Fruit fly (Drosophila melanogaster) whole organism, embryonic: ENCODE results near the gene IleRS-m.
A peak's percentile ranks its signal among the peaks of the same experiment; 100 is the strongest.

Source experiments
- ATbp ChIP-seq: fragments of 200-800 bp; sonication (Bioruptor generic); optimal IDR thresholded peaks from 2 replicates; lab custom pipeline; 2017; ENCODE audit warnings: missing biosample characterization, mild to moderate bottlenecking, missing genetic modification characterization, missing genetic modification reagents
- BtbVII ChIP-seq: fragments of 200-800 bp; sonication (Bioruptor generic); optimal IDR thresholded peaks from 3 replicates; lab custom pipeline; 2017; ENCODE audit warnings: missing biosample characterization, mild to moderate bottlenecking, missing genetic modification characterization
- C15 ChIP-seq: fragments of 200-800 bp; sonication (Bioruptor generic); IDR thresholded peaks from 3 replicates; pipeline ENCODE4 v1.3.6; 2022; ENCODE audit warnings: missing biosample characterization, missing genetic modification characterization
- CG11504 ChIP-seq: fragments of 200-800 bp; sonication (Bioruptor generic); optimal IDR thresholded peaks from 3 replicates; lab custom pipeline; 2019; ENCODE audit warnings: missing biosample characterization, mild to moderate bottlenecking, missing genetic modification characterization, moderate library complexity
- CG1233 ChIP-seq: fragments of 200-800 bp; sonication (Bioruptor generic); optimal IDR thresholded peaks from 4 replicates; lab custom pipeline; 2018; ENCODE audit warnings: missing biosample characterization, mild to moderate bottlenecking, missing genetic modification characterization
- CG12942 ChIP-seq: fragments of 200-800 bp; sonication (Bioruptor generic); optimal IDR thresholded peaks from 3 replicates; lab custom pipeline; 2016; ENCODE audit warnings: missing biosample characterization, missing genetic modification characterization
- CG17568 ChIP-seq: fragments of 200-800 bp; sonication (Bioruptor generic); optimal IDR thresholded peaks from 2 replicates; lab custom pipeline; 2018; ENCODE audit warnings: missing biosample characterization, mild to moderate bottlenecking, missing genetic modification characterization, moderate library complexity
- CG1792 ChIP-seq: fragments of 200-800 bp; sonication (Bioruptor generic); optimal IDR thresholded peaks from 2 replicates; lab custom pipeline; 2016; ENCODE audit warnings: missing biosample characterization, missing genetic modification characterization
- CG18476 ChIP-seq: fragments of 200-800 bp; sonication (Bioruptor generic); optimal IDR thresholded peaks from 2 replicates; lab custom pipeline; 2016; ENCODE audit warnings: missing biosample characterization, mild to moderate bottlenecking, missing genetic modification characterization
- CG18619 ChIP-seq: fragments of 200-800 bp; sonication (Bioruptor generic); optimal IDR thresholded peaks from 3 replicates; lab custom pipeline; 2017; ENCODE audit warnings: missing biosample characterization, mild to moderate bottlenecking, missing genetic modification characterization
- CG2199 ChIP-seq: fragments of 200-800 bp; sonication (Bioruptor generic); IDR thresholded peaks from 3 replicates; pipeline ENCODE4 v1.3.6; 2022; ENCODE audit warnings: missing biosample characterization, missing genetic modification characterization
- CG30403 ChIP-seq: fragments of 200-800 bp; sonication (Bioruptor generic); optimal IDR thresholded peaks from 3 replicates; lab custom pipeline; 2016; ENCODE audit warnings: missing biosample characterization, missing genetic modification characterization
- CG32767 ChIP-seq: fragments of 200-800 bp; sonication (Bioruptor generic); IDR thresholded peaks from 2 replicates; pipeline ENCODE4 v1.3.6; 2022; ENCODE audit warnings: missing biosample characterization, missing genetic modification characterization
- CG32772 ChIP-seq: fragments of 200-800 bp; sonication (Bioruptor generic); IDR thresholded peaks from 2 replicates; pipeline ENCODE4 v1.3.6; 2022; ENCODE audit warnings: missing biosample characterization, missing genetic modification characterization
- CG3838 ChIP-seq: fragments of 200-800 bp; sonication (Bioruptor generic); optimal IDR thresholded peaks from 3 replicates; lab custom pipeline; 2016; ENCODE audit warnings: missing biosample characterization, missing genetic modification characterization
- CG4282 ChIP-seq: fragments of 200-800 bp; sonication (Bioruptor generic); optimal IDR thresholded peaks from 2 replicates; lab custom pipeline; 2016; ENCODE audit warnings: missing biosample characterization, missing genetic modification characterization
- CG4820 ChIP-seq: fragments of 200-800 bp; sonication (Bioruptor generic); optimal IDR thresholded peaks from 3 replicates; lab custom pipeline; 2016; ENCODE audit warnings: missing biosample characterization, missing genetic modification characterization
- CG5180 ChIP-seq: fragments of 200-800 bp; sonication (Bioruptor generic); optimal IDR thresholded peaks from 3 replicates; lab custom pipeline; 2017; ENCODE audit warnings: missing biosample characterization, missing genetic modification characterization, mild to moderate bottlenecking, moderate library complexity, missing genetic modification reagents
- CG5953 ChIP-seq: fragments of 200-800 bp; sonication (Bioruptor generic); IDR thresholded peaks from 2 replicates; pipeline ENCODE4 v1.3.6; 2022; ENCODE audit warnings: missing biosample characterization, missing genetic modification characterization
- CG6683 ChIP-seq: fragments of 200-800 bp; sonication (Bioruptor generic); optimal IDR thresholded peaks from 2 replicates; lab custom pipeline; 2017; ENCODE audit warnings: missing biosample characterization, mild to moderate bottlenecking, missing genetic modification characterization, missing genetic modification reagents
- CG7556 ChIP-seq: fragments of 200-800 bp; sonication (Bioruptor generic); optimal IDR thresholded peaks from 2 replicates; lab custom pipeline; 2017; ENCODE audit warnings: missing biosample characterization, mild to moderate bottlenecking, missing genetic modification characterization
- CG7745 ChIP-seq: fragments of 200-800 bp; sonication (Bioruptor generic); optimal IDR thresholded peaks from 2 replicates; lab custom pipeline; 2018; ENCODE audit warnings: missing biosample characterization, mild to moderate bottlenecking, missing genetic modification characterization, moderate library complexity
- CG8765 ChIP-seq: fragments of 200-800 bp; sonication (Bioruptor generic); IDR thresholded peaks from 2 replicates; pipeline ENCODE4 v1.3.6; 2022; ENCODE audit warnings: missing biosample characterization, missing genetic modification characterization
- CG8944 ChIP-seq: fragments of 200-800 bp; sonication (Bioruptor generic); optimal IDR thresholded peaks from 3 replicates; lab custom pipeline; 2016; ENCODE audit warnings: missing biosample characterization, missing genetic modification characterization
- CG9876 ChIP-seq: fragments of 200-800 bp; sonication (Bioruptor generic); optimal IDR thresholded peaks from 2 replicates; lab custom pipeline; 2016; ENCODE audit warnings: missing biosample characterization, missing genetic modification characterization
- CkIIα-i1 ChIP-seq: fragments of 200-800 bp; sonication (Bioruptor generic); IDR thresholded peaks from 2 replicates; pipeline ENCODE4 v1.3.6; 2022; ENCODE audit warnings: missing biosample characterization, missing genetic modification characterization
- Dek ChIP-seq: fragments of 200-800 bp; sonication (Bioruptor generic); optimal IDR thresholded peaks from 3 replicates; lab custom pipeline; 2019; ENCODE audit warnings: missing biosample characterization, mild to moderate bottlenecking, missing genetic modification characterization, moderate library complexity
- Hmx ChIP-seq: fragments of 200-800 bp; sonication (Bioruptor generic); optimal IDR thresholded peaks from 2 replicates; lab custom pipeline; 2016; ENCODE audit warnings: missing biosample characterization, missing genetic modification characterization
- Mes4 ChIP-seq: fragments of 200-800 bp; sonication (Bioruptor generic); optimal IDR thresholded peaks from 2 replicates; lab custom pipeline; 2016; ENCODE audit warnings: missing biosample characterization, missing genetic modification characterization
- Nf-YA ChIP-seq: fragments of 200-800 bp; sonication (Bioruptor generic); IDR thresholded peaks from 2 replicates; pipeline ENCODE4 v1.3.6; 2022; ENCODE audit warnings: missing biosample characterization, missing genetic modification characterization
- NfI ChIP-seq: fragments of 200-800 bp; sonication (Bioruptor generic); optimal IDR thresholded peaks from 3 replicates; lab custom pipeline; 2018; ENCODE audit warnings: missing biosample characterization, mild to moderate bottlenecking, missing genetic modification characterization, moderate library complexity
- Oaz ChIP-seq: fragments of 200-800 bp; sonication (Bioruptor generic); IDR thresholded peaks from 2 replicates; pipeline ENCODE4 v1.3.6; 2022; ENCODE audit warnings: missing biosample characterization, missing genetic modification characterization
- Sox100B ChIP-seq: fragments of 200-800 bp; sonication (Bioruptor generic); optimal IDR thresholded peaks from 3 replicates; lab custom pipeline; 2018; ENCODE audit warnings: missing biosample characterization, mild to moderate bottlenecking, missing genetic modification characterization
- YL-1 ChIP-seq: fragments of 200-800 bp; sonication (Bioruptor generic); optimal IDR thresholded peaks from 3 replicates; lab custom pipeline; 2017; ENCODE audit warnings: missing biosample characterization, mild to moderate bottlenecking, missing genetic modification characterization
- abd-A ChIP-seq: fragments of 200-800 bp; sonication (Bioruptor generic); optimal IDR thresholded peaks from 3 replicates; lab custom pipeline; 2019; ENCODE audit warnings: missing biosample characterization, mild to moderate bottlenecking, missing genetic modification characterization, moderate library complexity
- caup ChIP-seq: fragments of 200-800 bp; sonication (Bioruptor generic); optimal IDR thresholded peaks from 3 replicates; lab custom pipeline; 2017; ENCODE audit warnings: missing biosample characterization, mild to moderate bottlenecking, missing genetic modification characterization, moderate library complexity; ENCODE audit not compliant: severe bottlenecking
- corto ChIP-seq: fragments of 200-800 bp; sonication (Bioruptor generic); optimal IDR thresholded peaks from 2 replicates; lab custom pipeline; 2016; ENCODE audit warnings: missing biosample characterization, mild to moderate bottlenecking, missing genetic modification characterization, moderate library complexity
- da ChIP-seq: fragments of 200-800 bp; sonication (Bioruptor generic); optimal IDR thresholded peaks from 2 replicates; lab custom pipeline; 2016; ENCODE audit warnings: missing biosample characterization, missing genetic modification characterization
- disco-r ChIP-seq: fragments of 200-800 bp; sonication (Bioruptor generic); optimal IDR thresholded peaks from 2 replicates; lab custom pipeline; 2016; ENCODE audit warnings: missing biosample characterization, missing genetic modification characterization
- fd64A ChIP-seq: fragments of 200-800 bp; sonication (Bioruptor generic); optimal IDR thresholded peaks from 3 replicates; lab custom pipeline; 2018; ENCODE audit warnings: missing biosample characterization, mild to moderate bottlenecking, missing genetic modification characterization
- p53 ChIP-seq: fragments of 200-800 bp; sonication (Bioruptor generic); optimal IDR thresholded peaks from 2 replicates; lab custom pipeline; 2016; ENCODE audit warnings: missing biosample characterization, missing genetic modification characterization
- pita ChIP-seq: fragments of 200-800 bp; sonication (Bioruptor generic); optimal IDR thresholded peaks from 2 replicates; lab custom pipeline; 2017; ENCODE audit warnings: missing biosample characterization, mild to moderate bottlenecking, missing genetic modification characterization
- pnt ChIP-seq: fragments of 200-800 bp; sonication (Bioruptor generic); optimal IDR thresholded peaks from 3 replicates; lab custom pipeline; 2016; ENCODE audit warnings: missing biosample characterization, missing genetic modification characterization
- pzg ChIP-seq: fragments of 200-800 bp; sonication (Bioruptor generic); optimal IDR thresholded peaks from 3 replicates; lab custom pipeline; 2018; ENCODE audit warnings: missing biosample characterization, mild to moderate bottlenecking, missing genetic modification characterization, moderate library complexity
- sens ChIP-seq: fragments of 200-800 bp; sonication (Bioruptor generic); peaks from one replicate; lab custom pipeline; 2016; ENCODE audit warnings: missing biosample characterization, missing genetic modification characterization
- shn ChIP-seq: fragments of 200-800 bp; sonication (Bioruptor generic); optimal IDR thresholded peaks from 3 replicates; lab custom pipeline; 2016; ENCODE audit warnings: missing biosample characterization, missing genetic modification characterization
- sisA ChIP-seq: fragments of 200-800 bp; sonication (Bioruptor generic); IDR thresholded peaks from 2 replicates; pipeline ENCODE4 v1.3.6; 2022; ENCODE audit warnings: missing biosample characterization, missing genetic modification characterization
- slou ChIP-seq: fragments of 200-800 bp; sonication (Bioruptor generic); optimal IDR thresholded peaks from 3 replicates; lab custom pipeline; 2016; ENCODE audit warnings: missing biosample characterization, missing genetic modification characterization
- sr ChIP-seq: fragments of 200-800 bp; sonication (Bioruptor generic); IDR thresholded peaks from 3 replicates; pipeline ENCODE4 v1.3.6; 2022; ENCODE audit warnings: missing biosample characterization, missing genetic modification characterization
- tgo ChIP-seq: fragments of 200-800 bp; sonication (Bioruptor generic); IDR thresholded peaks from 3 replicates; pipeline ENCODE4 v1.3.6; 2022; ENCODE audit warnings: missing biosample characterization, missing genetic modification characterization
- tin ChIP-seq: fragments of 200-800 bp; sonication (Bioruptor generic); optimal IDR thresholded peaks from 3 replicates; lab custom pipeline; 2016; ENCODE audit warnings: missing biosample characterization, missing genetic modification characterization
- zf30C ChIP-seq: fragments of 200-800 bp; sonication (Bioruptor generic); optimal IDR thresholded peaks from 3 replicates; lab custom pipeline; 2018; ENCODE audit warnings: missing biosample characterization, mild to moderate bottlenecking, missing genetic modification characterization

Gene IleRS-m

dm6 chr3L:16054095-16054494, 46.0 kb upstream of the IleRS-m start (continued):
- TF ChIP-seq CG32772 (GFP tag; lab: Robert Waterston, UW) (no peak), zf30C (no peak), disco-r (GFP tag; lab: Kevin White, UChicago) (no peak), CG2199 (GFP tag; lab: Robert Waterston, UW) (no peak), slou (no peak), tgo (GFP tag; lab: Robert Waterston, UW) (peak; percentile 32; the same call in 1 of the 3 replicates), CG7745 (tag; lab: Kevin White, UChicago) (no peak), CG30403 (GFP tag; lab: Kevin White, UChicago) (peak; percentile 50), BtbVII (GFP tag; lab: Kevin White, UChicago) (peak; percentile 45), sens (GFP tag; lab: Kevin White, UChicago) (peak; percentile 75), caup (GFP tag; lab: Kevin White, UChicago) (peak; percentile 13), Sox100B (peak; percentile 53), CG8765 (no peak), sr (GFP tag; lab: Robert Waterston, UW) (no peak), CG18619 (GFP tag; lab: Kevin White, UChicago) (peak; percentile 42), p53 (GFP tag; lab: Kevin White, UChicago) (no peak), pnt (no peak), NfI (peak; percentile 19), CG8944 (GFP tag; lab: Kevin White, UChicago) (no peak), pita (no peak), CG5180 (peak; percentile 17), Hmx (GFP tag; lab: Kevin White, UChicago) (no peak), Dek (no peak), CG1233 (no peak), CG18476 (GFP tag; lab: Kevin White, UChicago) (no peak), Mes4 (no peak), sisA (no peak; the same call in 1 of the 2 replicates), CG32767 (GFP tag; lab: Robert Waterston, UW) (0 out of 2 replicates have a peak, but pooled peaks have one; percentile 29), Oaz (GFP tag; lab: Robert Waterston, UW) (no peak), abd-A (tag; lab: Kevin White, UChicago) (no peak), pzg (no peak), CG4820 (peak; percentile 13), ATbp (GFP tag; lab: Kevin White, UChicago) (peak; percentile 35), CG4282 (GFP tag; lab: Kevin White, UChicago) (no peak), CG9876 (GFP tag; lab: Kevin White, UChicago) (no peak), fd64A (GFP tag; lab: Kevin White, UChicago) (no peak), CG6683 (GFP tag; lab: Kevin White, UChicago) (no peak), CG17568 (GFP tag; lab: Kevin White, UChicago) (no peak), CG12942 (GFP tag; lab: Kevin White, UChicago) (no peak), CG1792 (no peak), shn (GFP tag; lab: Kevin White, UChicago) (no peak), CkIIα-i1 (GFP tag; lab: Robert Waterston, UW) (no peak), CG11504 (tag; lab: Kevin White, UChicago) (peak; percentile 76), da (GFP tag; lab: Kevin White, UChicago) (no peak), Nf-YA (GFP tag; lab: Robert Waterston, UW) (no peak), YL-1 (GFP tag; lab: Kevin White, UChicago) (no peak), CG5953 (GFP tag; lab: Robert Waterston, UW) (no peak), tin (GFP tag; lab: Kevin White, UChicago) (peak; percentile 30), CG3838 (GFP tag; lab: Kevin White, UChicago) (no peak), C15 (GFP tag; lab: Robert Waterston, UW) (no peak), corto (GFP tag; lab: Kevin White, UChicago) (no peak), CG7556 (peak; percentile 67)
